Fruit fly (Drosophila melanogaster) whole organism, embryonic: ENCODE data around the gene CG42268.

Source experiments
- BtbVII ChIP-seq: fragments of 200-800 bp; sonication (Bioruptor generic); optimal IDR thresholded peaks from 3 replicates; lab custom pipeline; 2017; ENCODE audit warnings: missing biosample characterization, mild to moderate bottlenecking, missing genetic modification characterization
- CG12071 ChIP-seq: fragments of 200-800 bp; sonication (Bioruptor generic); optimal IDR thresholded peaks from 3 replicates; lab custom pipeline; 2018; ENCODE audit warnings: missing biosample characterization, mild to moderate bottlenecking, missing genetic modification characterization
- CG12769 ChIP-seq: fragments of 200-800 bp; sonication (Bioruptor generic); optimal IDR thresholded peaks from 2 replicates; lab custom pipeline; 2019; ENCODE audit warnings: missing biosample characterization, mild to moderate bottlenecking, missing genetic modification characterization, moderate library complexity
- CG13287 ChIP-seq: fragments of 200-800 bp; sonication (Bioruptor generic); IDR thresholded peaks from 2 replicates; pipeline ENCODE4 v1.3.6; 2022; ENCODE audit warnings: missing biosample characterization, missing genetic modification characterization; ENCODE audit not compliant: partially characterized antibody
- CG1602 ChIP-seq: fragments of 200-800 bp; sonication (Bioruptor generic); optimal IDR thresholded peaks from 3 replicates; lab custom pipeline; 2016; ENCODE audit warnings: missing biosample characterization, missing genetic modification characterization
- CG17328 ChIP-seq: fragments of 200-800 bp; sonication (Bioruptor generic); IDR thresholded peaks from 2 replicates; pipeline ENCODE4 v1.3.6; 2022; ENCODE audit warnings: missing biosample characterization, missing genetic modification characterization
- CG17912 ChIP-seq: fragments of 200-800 bp; sonication (Bioruptor generic); optimal IDR thresholded peaks from 2 replicates; lab custom pipeline; 2018; ENCODE audit warnings: missing biosample characterization, mild to moderate bottlenecking, missing genetic modification characterization
- CG2199 ChIP-seq: fragments of 200-800 bp; sonication (Bioruptor generic); IDR thresholded peaks from 3 replicates; pipeline ENCODE4 v1.3.6; 2022; ENCODE audit warnings: missing biosample characterization, missing genetic modification characterization
- CG31441 ChIP-seq: fragments of 200-800 bp; sonication (Bioruptor generic); IDR thresholded peaks from 2 replicates; pipeline ENCODE4 v1.3.6; 2022; ENCODE audit warnings: missing biosample characterization, missing genetic modification characterization
- CG32767 ChIP-seq: fragments of 200-800 bp; sonication (Bioruptor generic); IDR thresholded peaks from 2 replicates; pipeline ENCODE4 v1.3.6; 2022; ENCODE audit warnings: missing biosample characterization, missing genetic modification characterization
- CG33213 ChIP-seq: fragments of 200-800 bp; sonication (Bioruptor generic); optimal IDR thresholded peaks from 3 replicates; lab custom pipeline; 2016; ENCODE audit warnings: missing biosample characterization, missing genetic modification characterization
- CG4617 ChIP-seq: fragments of 200-800 bp; sonication (Bioruptor generic); optimal IDR thresholded peaks from 3 replicates; lab custom pipeline; 2016; ENCODE audit warnings: missing biosample characterization, missing genetic modification characterization, borderline replicate concordance
- CG4707 ChIP-seq: fragments of 200-800 bp; sonication (Bioruptor generic); optimal IDR thresholded peaks from 2 replicates; lab custom pipeline; 2018; ENCODE audit warnings: missing biosample characterization, mild to moderate bottlenecking, missing genetic modification characterization, moderate library complexity
- CG6813 ChIP-seq: fragments of 200-800 bp; sonication (Bioruptor generic); optimal IDR thresholded peaks from 2 replicates; lab custom pipeline; 2017; ENCODE audit warnings: missing biosample characterization, missing genetic modification characterization, mild to moderate bottlenecking, moderate library complexity, missing genetic modification reagents
- CG7786 ChIP-seq: fragments of 200-800 bp; sonication (Bioruptor generic); optimal IDR thresholded peaks from 2 replicates; lab custom pipeline; 2016; ENCODE audit warnings: missing biosample characterization, missing genetic modification characterization
- CG7839 ChIP-seq: fragments of 200-800 bp; sonication (Bioruptor generic); optimal IDR thresholded peaks from 3 replicates; lab custom pipeline; 2018; ENCODE audit warnings: missing biosample characterization, mild to moderate bottlenecking, missing genetic modification characterization, moderate library complexity
- Ets65A ChIP-seq: fragments of 200-800 bp; sonication (Bioruptor generic); peaks from one replicate; lab custom pipeline; 2016; ENCODE audit warnings: missing biosample characterization, missing genetic modification characterization
- Fer3 ChIP-seq: fragments of 200-800 bp; sonication (Bioruptor generic); optimal IDR thresholded peaks from 2 replicates; lab custom pipeline; 2018; ENCODE audit warnings: missing biosample characterization, mild to moderate bottlenecking, missing genetic modification characterization, moderate library complexity
- Gsc ChIP-seq: fragments of 200-800 bp; sonication (Bioruptor generic); IDR thresholded peaks from 2 replicates; pipeline ENCODE4 v1.3.6; 2022; ENCODE audit warnings: missing biosample characterization, missing genetic modification characterization
- H2.0 ChIP-seq: fragments of 200-800 bp; sonication (Bioruptor generic); IDR thresholded peaks from 2 replicates; pipeline ENCODE4 v1.3.6; 2022; ENCODE audit warnings: missing biosample characterization, missing genetic modification characterization
- Myb ChIP-seq: fragments of 200-800 bp; sonication (Bioruptor generic); optimal IDR thresholded peaks from 2 replicates; lab custom pipeline; 2016; ENCODE audit warnings: missing biosample characterization, missing genetic modification characterization
- NK7.1 ChIP-seq: fragments of 200-800 bp; sonication (Bioruptor generic); optimal IDR thresholded peaks from 3 replicates; lab custom pipeline; 2016; ENCODE audit warnings: missing biosample characterization, missing genetic modification characterization
- NfI ChIP-seq: fragments of 200-800 bp; sonication (Bioruptor generic); optimal IDR thresholded peaks from 3 replicates; lab custom pipeline; 2018; ENCODE audit warnings: missing biosample characterization, mild to moderate bottlenecking, missing genetic modification characterization, moderate library complexity
- Oaz ChIP-seq: fragments of 200-800 bp; sonication (Bioruptor generic); IDR thresholded peaks from 2 replicates; pipeline ENCODE4 v1.3.6; 2022; ENCODE audit warnings: missing biosample characterization, missing genetic modification characterization
- Optix ChIP-seq: fragments of 200-800 bp; sonication (Bioruptor generic); IDR thresholded peaks from 3 replicates; pipeline ENCODE4 v1.3.6; 2022; ENCODE audit warnings: missing biosample characterization, missing genetic modification characterization
- Vsx1 ChIP-seq: fragments of 200-800 bp; sonication (Bioruptor generic); optimal IDR thresholded peaks from 2 replicates; lab custom pipeline; 2017; ENCODE audit warnings: missing biosample characterization, mild to moderate bottlenecking, missing genetic modification characterization, missing genetic modification reagents
- al ChIP-seq: fragments of 200-800 bp; sonication (Bioruptor generic); IDR thresholded peaks from 2 replicates; pipeline ENCODE4 v1.3.6; 2022; ENCODE audit warnings: missing biosample characterization, missing genetic modification characterization
- ap ChIP-seq: fragments of 200-800 bp; sonication (Bioruptor generic); IDR thresholded peaks from 2 replicates; pipeline ENCODE4 v1.3.6; 2022; ENCODE audit warnings: missing biosample characterization, missing genetic modification characterization
- ase ChIP-seq: fragments of 200-800 bp; sonication (Bioruptor generic); IDR thresholded peaks from 3 replicates; pipeline ENCODE4 v1.3.6; 2022; ENCODE audit warnings: missing biosample characterization, missing genetic modification characterization
- bowl ChIP-seq: fragments of 200-800 bp; sonication (Bioruptor generic); IDR thresholded peaks from 2 replicates; pipeline ENCODE4 v1.3.6; 2022; ENCODE audit warnings: missing biosample characterization, missing genetic modification characterization
- chinmo ChIP-seq: fragments of 200-800 bp; sonication (Bioruptor generic); IDR thresholded peaks from 4 replicates; pipeline ENCODE4 v1.3.6; 2022; ENCODE audit warnings: missing biosample characterization, missing genetic modification characterization; ENCODE audit not compliant: partially characterized antibody
- crp ChIP-seq, 2 experiments: fragments of 200-800 bp; sonication (Bioruptor generic); optimal IDR thresholded peaks; 2 replicates in 1 of 2; 3 replicates in 1 of 2; lab custom pipeline; 2017; ENCODE audit warnings: missing biosample characterization in 2 of 2, missing genetic modification characterization in 2 of 2, mild to moderate bottlenecking in 1 of 2, moderate library complexity in 1 of 2
- dmrt11E ChIP-seq: fragments of 200-800 bp; sonication (Bioruptor generic); optimal IDR thresholded peaks from 3 replicates; lab custom pipeline; 2018; ENCODE audit warnings: missing biosample characterization, mild to moderate bottlenecking, missing genetic modification characterization, moderate library complexity
- dmrt99B ChIP-seq: fragments of 200-800 bp; sonication (Bioruptor generic); optimal IDR thresholded peaks from 2 replicates; lab custom pipeline; 2018; ENCODE audit warnings: missing biosample characterization, mild to moderate bottlenecking, missing genetic modification characterization, moderate library complexity
- dysf ChIP-seq: fragments of 200-800 bp; sonication (Bioruptor generic); IDR thresholded peaks from 3 replicates; pipeline ENCODE4 v1.3.6; 2022; ENCODE audit warnings: missing biosample characterization, missing genetic modification characterization
- en ChIP-seq: fragments of 200-800 bp; sonication (Bioruptor generic); optimal IDR thresholded peaks from 2 replicates; lab custom pipeline; 2016; ENCODE audit warnings: missing biosample characterization, missing genetic modification characterization
- gsb ChIP-seq: fragments of 200-800 bp; sonication (Bioruptor generic); IDR thresholded peaks from 2 replicates; pipeline ENCODE4 v1.3.6; 2022; ENCODE audit warnings: missing biosample characterization, missing genetic modification characterization
- lilli ChIP-seq: fragments of 200-800 bp; sonication (Bioruptor generic); optimal IDR thresholded peaks from 3 replicates; lab custom pipeline; 2016; ENCODE audit warnings: missing biosample characterization, missing genetic modification characterization
- onecut ChIP-seq: fragments of 200-800 bp; sonication (Bioruptor generic); IDR thresholded peaks from 2 replicates; pipeline ENCODE4 v1.3.6; 2022; ENCODE audit warnings: missing biosample characterization, missing genetic modification characterization
- peb ChIP-seq: fragments of 200-800 bp; sonication (Bioruptor generic); IDR thresholded peaks from 2 replicates; pipeline ENCODE4 v1.3.6; 2022; ENCODE audit warnings: missing biosample characterization, missing genetic modification characterization
- pho ChIP-seq: fragments of 200-800 bp; sonication (Bioruptor generic); optimal IDR thresholded peaks from 2 replicates; lab custom pipeline; 2016; ENCODE audit warnings: missing biosample characterization, missing genetic modification characterization
- psq ChIP-seq: fragments of 200-800 bp; sonication (Bioruptor generic); optimal IDR thresholded peaks from 2 replicates; lab custom pipeline; 2017; ENCODE audit warnings: missing biosample characterization, missing genetic modification characterization
- pum ChIP-seq: fragments of 200-800 bp; sonication (Bioruptor generic); optimal IDR thresholded peaks from 2 replicates; lab custom pipeline; 2016; ENCODE audit warnings: missing biosample characterization, missing genetic modification characterization
- repo ChIP-seq: fragments of 200-800 bp; sonication (Bioruptor generic); optimal IDR thresholded peaks from 2 replicates; lab custom pipeline; 2016; ENCODE audit warnings: missing biosample characterization, missing genetic modification characterization
- ro ChIP-seq: fragments of 200-800 bp; sonication (Bioruptor generic); IDR thresholded peaks from 2 replicates; pipeline ENCODE4 v1.3.6; 2022; ENCODE audit warnings: missing biosample characterization, missing genetic modification characterization
- sc ChIP-seq, 3 experiments: fragments of >200 bp in 2 of 3; fragments of 200-800 bp in 1 of 3; sonication (Bioruptor generic) in 1 of 3; optimal IDR thresholded peaks; 2 replicates in 2 of 3; 3 replicates in 1 of 3; lab custom pipeline; 2017; ENCODE audit warnings: mild to moderate bottlenecking in 1 of 3, missing biosample characterization in 1 of 3, missing genetic modification characterization in 1 of 3, missing genetic modification reagents in 1 of 3
- sd ChIP-seq: fragments of 200-800 bp; sonication (Bioruptor generic); optimal IDR thresholded peaks from 3 replicates; lab custom pipeline; 2018; ENCODE audit warnings: missing biosample characterization, mild to moderate bottlenecking, missing genetic modification characterization, moderate library complexity
- sna ChIP-seq: fragments of 200-800 bp; sonication (Bioruptor generic); IDR thresholded peaks from 2 replicates; pipeline ENCODE4 v1.3.6; 2022; ENCODE audit warnings: missing biosample characterization, missing genetic modification characterization; ENCODE audit not compliant: partially characterized antibody
- tin ChIP-seq: fragments of 200-800 bp; sonication (Bioruptor generic); optimal IDR thresholded peaks from 3 replicates; lab custom pipeline; 2016; ENCODE audit warnings: missing biosample characterization, missing genetic modification characterization
- toy ChIP-seq: fragments of 200-800 bp; sonication (Bioruptor generic); IDR thresholded peaks from 2 replicates; pipeline ENCODE4 v1.3.6; 2022; ENCODE audit warnings: missing biosample characterization, missing genetic modification characterization
- zfh2 ChIP-seq: fragments of 200-800 bp; sonication (Bioruptor generic); optimal IDR thresholded peaks from 2 replicates; lab custom pipeline; 2016; ENCODE audit warnings: missing biosample characterization, missing genetic modification characterization

The CG42268 gene

dm6 chr3L:9714537-9715144 is 45.6 kb downstream of the CG42268 start (continued):
- peak; percentile 93; the same call in 3 of the 4 replicates for TF ChIP-seq chinmo (GFP tag; lab: Robert Waterston, UW)
- TF ChIP-seq NK7.1 (GFP tag; lab: Kevin White, UChicago): no peak
- TF ChIP-seq CG33213: no peak
- no peak for TF ChIP-seq al (GFP tag; lab: Robert Waterston, UW)
- TF ChIP-seq repo (GFP tag; lab: Kevin White, UChicago): no peak
- no peak for TF ChIP-seq Ets65A (GFP tag; lab: Kevin White, UChicago)
- no peak for TF ChIP-seq CG7839
- no peak for TF ChIP-seq Oaz
- TF ChIP-seq CG2199 (GFP tag; lab: Robert Waterston, UW): 0 out of 3 replicates have a peak, but pooled peaks have one; percentile 70
- TF ChIP-seq Optix (GFP tag; lab: Robert Waterston, UW): no peak
- no peak for TF ChIP-seq CG13287 (GFP tag; lab: Robert Waterston, UW)
- TF ChIP-seq ap (GFP tag; lab: Robert Waterston, UW): no peak
- TF ChIP-seq CG6813 (GFP tag; lab: Kevin White, UChicago): no peak
- no peak for TF ChIP-seq psq (GFP tag; lab: Kevin White, UChicago)
- no peak for TF ChIP-seq pho (GFP tag; lab: Kevin White, UChicago)
- no peak for TF ChIP-seq en (GFP tag; lab: Kevin White, UChicago)
- no peak for TF ChIP-seq bowl (GFP tag; lab: Robert Waterston, UW)
- TF ChIP-seq Gsc: no peak
- TF ChIP-seq CG17912: peak; percentile 2
- TF ChIP-seq sc (optimal IDR thresholded peaks at IDR 0.05; lab: Kevin White, UChicago): no peak
- no peak for TF ChIP-seq sc (GFP tag; optimal IDR thresholded peaks at IDR 0.05; lab: Kevin White, UChicago)
- no peak for TF ChIP-seq lilli (GFP tag; lab: Kevin White, UChicago)
- no peak for TF ChIP-seq toy
- 0 out of 2 replicates have a peak, but pooled peaks have one; percentile 3 for TF ChIP-seq onecut (GFP tag; lab: Robert Waterston, UW)
- TF ChIP-seq gsb (GFP tag; lab: Robert Waterston, UW): no peak
- no peak for TF ChIP-seq ro (GFP tag; lab: Robert Waterston, UW)
- TF ChIP-seq ase (GFP tag; lab: Robert Waterston, UW): no peak
- TF ChIP-seq Vsx1: no peak
- TF ChIP-seq dmrt11E (tag; lab: Kevin White, UChicago): no peak
- TF ChIP-seq tin (GFP tag; lab: Kevin White, UChicago): no peak
- no peak for TF ChIP-seq H2.0 (GFP tag; lab: Robert Waterston, UW)
- no peak for TF ChIP-seq Fer3 (tag; lab: Kevin White, UChicago)
- no peak for TF ChIP-seq NfI (GFP tag; lab: Kevin White, UChicago)
- no peak for TF ChIP-seq BtbVII (GFP tag; lab: Kevin White, UChicago)
- no peak for TF ChIP-seq zfh2 (GFP tag; lab: Kevin White, UChicago)
- no peak for TF ChIP-seq peb (GFP tag; lab: Robert Waterston, UW)
- no peak for TF ChIP-seq CG1602
- TF ChIP-seq pum (GFP tag; lab: Kevin White, UChicago): no peak
- no peak for TF ChIP-seq CG4707 (GFP tag; lab: Kevin White, UChicago)
- no peak for TF ChIP-seq Myb (GFP tag; lab: Kevin White, UChicago)
- no peak for TF ChIP-seq CG12071 (GFP tag; lab: Kevin White, UChicago)
- peak; percentile 22 for TF ChIP-seq CG4617 (GFP tag; lab: Kevin White, UChicago)
- TF ChIP-seq CG31441 (GFP tag; lab: Robert Waterston, UW): no peak
- TF ChIP-seq CG17328 (GFP tag; lab: Robert Waterston, UW): no peak
- no peak for TF ChIP-seq crp (GFP tag; optimal IDR thresholded peaks at IDR 0.05; lab: Kevin White, UChicago)
- peak; percentile 44 for TF ChIP-seq sd (tag; lab: Kevin White, UChicago)
- TF ChIP-seq dysf: no peak
- no peak for TF ChIP-seq sna
- TF ChIP-seq CG7786 (GFP tag; lab: Kevin White, UChicago): no peak
- no peak for TF ChIP-seq CG12769 (tag; lab: Kevin White, UChicago)
- TF ChIP-seq CG32767 (GFP tag; lab: Robert Waterston, UW): peak; percentile 41; the same call in 1 of the 2 replicates
- no peak for TF ChIP-seq dmrt99B (tag; lab: Kevin White, UChicago)
